Worm (Caenorhabditis elegans) whole organism, mixed stage, embryonic: ENCODE data around the gene pod-1.

Experiments
- blmp-1 ChIP-seq: fragments of 150-350 bp; optimal IDR thresholded peaks from 2 replicates; lab custom pipeline; 2014; ENCODE audit warnings: missing biosample characterization, missing genetic modification characterization
- ceh-39 ChIP-seq: fragments of 150-350 bp; optimal IDR thresholded peaks from 2 replicates; lab custom pipeline; 2014; ENCODE audit warnings: missing biosample characterization, missing genetic modification characterization
- elt-3 ChIP-seq: fragments of 150-350 bp; optimal IDR thresholded peaks from 2 replicates; lab custom pipeline; 2014; ENCODE audit warnings: missing biosample characterization, missing genetic modification characterization
- lsy-2 ChIP-seq: fragments of 150-350 bp; optimal IDR thresholded peaks from 2 replicates; lab custom pipeline; 2014; ENCODE audit warnings: missing biosample characterization, missing genetic modification characterization
- mab-5 ChIP-seq: fragments of 150-350 bp; optimal IDR thresholded peaks from 2 replicates; lab custom pipeline; 2014; ENCODE audit warnings: missing biosample characterization, missing genetic modification characterization
- nhr-12 ChIP-seq: fragments of 150-350 bp; optimal IDR thresholded peaks from 2 replicates; lab custom pipeline; 2014; ENCODE audit warnings: missing biosample characterization, missing genetic modification characterization
- nhr-2 ChIP-seq: fragments of 150-350 bp; optimal IDR thresholded peaks from 2 replicates; lab custom pipeline; 2014; ENCODE audit warnings: missing biosample characterization, missing genetic modification characterization
- nhr-76 ChIP-seq: sonication (generic microtip); optimal IDR thresholded peaks from 2 replicates; lab custom pipeline; 2017; ENCODE audit warnings: missing biosample characterization, missing genetic modification characterization
- pha-4 ChIP-seq: fragments of 150-350 bp; optimal IDR thresholded peaks from 2 replicates; lab custom pipeline; 2018; ENCODE audit warnings: missing biosample characterization, missing genetic modification reagents, missing genetic modification characterization
- unc-62 ChIP-seq: fragments of 150-350 bp; optimal IDR thresholded peaks from 2 replicates; lab custom pipeline; 2014; ENCODE audit warnings: missing biosample characterization, missing genetic modification reagents, missing genetic modification characterization

DNA sequence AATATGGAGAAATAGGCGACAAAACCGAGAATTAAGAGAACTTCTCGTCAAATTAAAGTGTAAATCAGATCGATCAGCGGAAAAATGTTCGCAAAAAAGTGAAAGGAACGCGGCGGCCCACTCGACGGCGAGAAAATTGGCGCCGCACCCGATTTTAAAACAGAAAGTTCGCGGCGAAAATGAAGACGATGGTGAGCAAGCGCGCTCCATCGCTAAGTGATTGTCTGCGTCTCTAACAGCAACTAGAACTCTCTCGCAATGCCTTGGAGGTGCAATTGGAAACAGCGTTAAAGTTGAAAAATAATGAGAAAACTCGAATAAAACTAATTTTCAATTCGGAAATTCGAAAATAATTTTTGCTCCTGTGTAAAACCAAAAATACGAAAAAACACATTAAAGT lies 6.1 kb upstream of the pod-1 start:
- TF ChIP-seq ceh-39 (no peak), nhr-76 (tag; lab: Kevin White, UChicago) (no peak), elt-3 (tag; lab: Kevin White, UChicago) (no peak), nhr-12 (no peak), lsy-2 (tag; lab: Kevin White, UChicago) (peak; percentile 18), nhr-2 (tag; lab: Kevin White, UChicago) (no peak), blmp-1 (tag; lab: Kevin White, UChicago) (peak; percentile 23), pha-4 (peak; percentile 33), unc-62 (GFP tag; lab: Kevin White, UChicago) (no peak), mab-5 (tag; lab: Kevin White, UChicago) (no peak)
